Fruit fly (Drosophila melanogaster) whole organism, pupa: ENCODE measurements around the gene CG11417.

Experiments used
- CG10348 ChIP-seq: fragments of 200-800 bp; sonication (Bioruptor generic); IDR thresholded peaks from 2 replicates; pipeline ENCODE4 v1.3.6; 2022; ENCODE audit warnings: missing biosample characterization, missing genetic modification characterization
- CG12605 ChIP-seq: fragments of 200-800 bp; sonication (Bioruptor generic); IDR thresholded peaks from 2 replicates; pipeline ENCODE4 v1.3.6; 2022; ENCODE audit warnings: missing biosample characterization, missing genetic modification characterization
- CG15710 ChIP-seq: fragments of 200-800 bp; sonication (Bioruptor generic); optimal IDR thresholded peaks from 2 replicates; lab custom pipeline; 2018; ENCODE audit warnings: missing biosample characterization, mild to moderate bottlenecking, missing genetic modification characterization, moderate library complexity
- CG32121 ChIP-seq: fragments of 200-800 bp; sonication (Bioruptor generic); IDR thresholded peaks from 2 replicates; pipeline ENCODE4 v1.3.6; 2022; ENCODE audit warnings: missing biosample characterization, missing genetic modification characterization
- CG34367 ChIP-seq: fragments of 200-800 bp; sonication (Bioruptor generic); optimal IDR thresholded peaks from 2 replicates; lab custom pipeline; 2018; ENCODE audit warnings: missing biosample characterization, mild to moderate bottlenecking, missing genetic modification characterization
- CG8159 ChIP-seq: fragments of 200-800 bp; sonication (Bioruptor generic); optimal IDR thresholded peaks from 3 replicates; lab custom pipeline; 2018; ENCODE audit warnings: missing biosample characterization, mild to moderate bottlenecking, missing genetic modification characterization, moderate library complexity
- CG9948 ChIP-seq: fragments of 200-800 bp; sonication (Bioruptor generic); optimal IDR thresholded peaks from 2 replicates; lab custom pipeline; 2018; ENCODE audit warnings: missing biosample characterization, mild to moderate bottlenecking, missing genetic modification characterization, moderate library complexity
- D1 ChIP-seq: fragments of 200-800 bp; sonication (Bioruptor generic); optimal IDR thresholded peaks from 2 replicates; lab custom pipeline; 2018; ENCODE audit warnings: missing biosample characterization, mild to moderate bottlenecking, missing genetic modification characterization, moderate library complexity
- Snoo ChIP-seq: fragments of 200-800 bp; sonication (Bioruptor generic); optimal IDR thresholded peaks from 3 replicates; lab custom pipeline; 2017; ENCODE audit warnings: missing biosample characterization, mild to moderate bottlenecking, missing genetic modification characterization, inconsistent platforms
- rn ChIP-seq: fragments of 200-800 bp; sonication (Bioruptor generic); IDR thresholded peaks from 2 replicates; pipeline ENCODE4 v1.3.6; 2022; ENCODE audit warnings: missing biosample characterization, missing genetic modification characterization

DNA sequence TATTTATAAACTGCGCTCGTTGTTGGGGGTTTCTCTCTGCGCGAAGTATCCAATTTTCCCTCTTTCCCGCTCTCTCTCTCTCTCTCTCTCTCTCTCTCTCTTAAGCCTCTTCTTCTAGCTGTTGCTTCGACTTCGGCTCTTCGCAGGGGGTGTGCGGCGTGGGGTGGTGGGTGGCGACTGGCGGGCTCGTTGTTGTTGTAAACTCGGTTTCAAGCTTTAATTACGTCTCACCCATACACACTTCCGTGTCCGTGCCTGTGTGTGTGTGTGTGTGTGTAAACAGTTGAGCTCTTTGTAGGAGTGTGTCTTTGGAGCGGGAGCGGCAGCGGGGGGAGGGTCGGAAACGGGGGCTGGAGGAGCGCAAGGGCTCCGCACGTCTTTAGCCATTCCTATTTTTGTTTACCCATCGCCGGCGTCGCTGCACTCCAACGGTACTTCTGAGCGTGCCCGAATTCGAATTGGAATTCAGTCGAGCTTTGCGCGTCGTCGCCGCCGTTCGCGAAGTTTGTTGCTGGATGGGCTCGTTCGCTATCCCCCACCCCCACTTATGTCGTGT lies 34.4 kb downstream of the CG11417 start:
- no peak for TF ChIP-seq CG8159 (tag; lab: Kevin White, UChicago)
- no peak for TF ChIP-seq D1
- no peak for TF ChIP-seq CG10348 (GFP tag; lab: Robert Waterston, UW)
- TF ChIP-seq CG34367 (tag; lab: Kevin White, UChicago): no peak
- TF ChIP-seq CG32121 (GFP tag; lab: Robert Waterston, UW): no peak
- no peak for TF ChIP-seq CG9948
- no peak for TF ChIP-seq CG15710
- no peak for TF ChIP-seq Snoo (tag; lab: Kevin White, UChicago)
- no peak for TF ChIP-seq CG12605
- TF ChIP-seq rn: no peak
